Worm (Caenorhabditis elegans): Measurements from ENCODE around the gene F43C9.2.

F43C9.2 gene

ce11 chrX:4788958-4789357, 5.5 kb downstream of the F43C9.2 start (continued):
- TF ChIP-seq hmg-11 (tag; optimal IDR thresholded peaks at IDR 0.05), result peak; percentile 18
- no peak for TF ChIP-seq ceh-82 (tag; optimal IDR thresholded peaks at IDR 0.05)
- TF ChIP-seq tbx-2 (tag; optimal IDR thresholded peaks at IDR 0.05), result no peak
- TF ChIP-seq fkh-10 (GFP tag; optimal IDR thresholded peaks at IDR 0.05), result no peak
- peak; percentile 21 for TF ChIP-seq lsy-12 (tag; optimal IDR thresholded peaks at IDR 0.05)
- no peak for TF ChIP-seq unc-39 (tag; optimal IDR thresholded peaks at IDR 0.05)
- peak; percentile 44 for TF ChIP-seq elt-2 (tag; optimal IDR thresholded peaks at IDR 0.05)
- TF ChIP-seq nhr-76 (tag; optimal IDR thresholded peaks at IDR 0.05), result no peak
- no peak for TF ChIP-seq zag-1 (tag; optimal IDR thresholded peaks at IDR 0.05)
- no peak for TF ChIP-seq nhr-237 (tag; optimal IDR thresholded peaks at IDR 0.05)
- no peak for TF ChIP-seq mml-1 (tag; optimal IDR thresholded peaks at IDR 0.05)
- no peak for TF ChIP-seq lin-15B (tag; optimal IDR thresholded peaks at IDR 0.05)
- TF ChIP-seq nhr-28 (tag; optimal IDR thresholded peaks at IDR 0.05), result no peak
- no peak for TF ChIP-seq daf-12 (tag; optimal IDR thresholded peaks at IDR 0.05)

- TF ChIP-seq aly-2 (tag; optimal IDR thresholded peaks at IDR 0.05) (no peak), ZK546.5 (tag; optimal IDR thresholded peaks at IDR 0.05) (no peak), ceh-82 (tag; optimal IDR thresholded peaks at IDR 0.05) (no peak), skn-1 (tag; optimal IDR thresholded peaks at IDR 0.05) (no peak), lin-39 (tag; optimal IDR thresholded peaks at IDR 0.05) (no peak), ceh-16 (tag; optimal IDR thresholded peaks at IDR 0.05) (no peak)
Observed at ce11 chrX:4790614-4791013, 7.2 kb downstream of the F43C9.2 start.

- no peak for TF ChIP-seq ztf-11 (tag; optimal IDR thresholded peaks at IDR 0.05)
- no peak for TF ChIP-seq ama-1 (optimal IDR thresholded peaks at IDR 0.05)
- no peak for TF ChIP-seq nhr-237 (tag; optimal IDR thresholded peaks at IDR 0.05)
- peak; percentile 61 for TF ChIP-seq elt-2 (tag; optimal IDR thresholded peaks at IDR 0.05)
- TF ChIP-seq sea-2 (GFP tag; optimal IDR thresholded peaks at IDR 0.05), result no peak
- no peak for TF ChIP-seq zag-1 (tag; optimal IDR thresholded peaks at IDR 0.05)
- TF ChIP-seq nhr-77 (tag; optimal IDR thresholded peaks at IDR 0.05), result no peak
- no peak for TF ChIP-seq lin-39 (tag; optimal IDR thresholded peaks at IDR 0.05)
- no peak for TF ChIP-seq ceh-9 (tag; optimal IDR thresholded peaks at IDR 0.05)
- TF ChIP-seq unc-62 (GFP tag; optimal IDR thresholded peaks at IDR 0.05), result no peak
- TF ChIP-seq elt-1 (tag; optimal IDR thresholded peaks at IDR 0.05), result no peak
- TF ChIP-seq nhr-28 (tag; optimal IDR thresholded peaks at IDR 0.05), result no peak
- TF ChIP-seq pqm-1 (tag; optimal IDR thresholded peaks at IDR 0.05), result peak; percentile 15
- no peak for TF ChIP-seq ztf-4 (tag; optimal IDR thresholded peaks at IDR 0.05)
- no peak for TF ChIP-seq pha-4 (tag; optimal IDR thresholded peaks at IDR 0.05)
- no peak for TF ChIP-seq elt-3 (tag; optimal IDR thresholded peaks at IDR 0.05)
- TF ChIP-seq mdl-1 (tag; optimal IDR thresholded peaks at IDR 0.05), result no peak
- no peak for TF ChIP-seq ceh-82 (tag; optimal IDR thresholded peaks at IDR 0.05)
Observed at ce11 chrX:4792979-4793378, 9.6 kb downstream of the F43C9.2 start, which contains the start of gene F43C9.1. Gene F43C9.1, plus strand, starts transcription at chrX:4793279.

ce11 chrX:4794062-4794461, 10.6 kb downstream of the F43C9.2 start:
- TF ChIP-seq egl-27 (tag; optimal IDR thresholded peaks at IDR 0.05) (no peak), nhr-76 (tag; optimal IDR thresholded peaks at IDR 0.05) (no peak), eor-1 (tag; optimal IDR thresholded peaks at IDR 0.05) (no peak), ceh-28 (tag; optimal IDR thresholded peaks at IDR 0.05) (no peak), tbx-2 (tag; optimal IDR thresholded peaks at IDR 0.05) (no peak), ceh-82 (tag; optimal IDR thresholded peaks at IDR 0.05) (no peak), elt-1 (tag; optimal IDR thresholded peaks at IDR 0.05) (no peak), fkh-10 (GFP tag; optimal IDR thresholded peaks at IDR 0.05) (no peak), ztf-11 (tag; optimal IDR thresholded peaks at IDR 0.05) (no peak), nhr-25 (tag; optimal IDR thresholded peaks at IDR 0.05) (no peak), elt-2 (tag; optimal IDR thresholded peaks at IDR 0.05) (peak; percentile 99), pqm-1 (tag; optimal IDR thresholded peaks at IDR 0.05) (peak; percentile 98), ZK546.5 (tag; optimal IDR thresholded peaks at IDR 0.05) (no peak), ztf-4 (tag; optimal IDR thresholded peaks at IDR 0.05) (no peak), jun-1 (tag; optimal IDR thresholded peaks at IDR 0.05) (peak; percentile 85), pha-4 (tag; optimal IDR thresholded peaks at IDR 0.05) (peak; percentile 62), fos-1 (tag; optimal IDR thresholded peaks at IDR 0.05) (no peak), aly-2 (tag; optimal IDR thresholded peaks at IDR 0.05) (no peak), nhr-23 (tag; optimal IDR thresholded peaks at IDR 0.05) (no peak)

Measured in whole organism, L3 larva.